Fruit fly (Drosophila melanogaster) whole organism, embryonic: Measurements from ENCODE around the gene CG13653.

Experiments used
- Atf6 ChIP-seq: fragments of 200-800 bp; sonication (Bioruptor generic); IDR thresholded peaks from 2 replicates; pipeline ENCODE4 v1.3.6; 2022; ENCODE audit warnings: missing biosample characterization, missing genetic modification characterization
- CG10959 ChIP-seq: fragments of 200-800 bp; sonication (Bioruptor generic); IDR thresholded peaks from 2 replicates; pipeline ENCODE4 v1.3.6; 2022; ENCODE audit warnings: missing biosample characterization, missing genetic modification characterization
- CG11398 ChIP-seq: fragments of 200-800 bp; sonication (Bioruptor generic); optimal IDR thresholded peaks from 2 replicates; lab custom pipeline; 2016; ENCODE audit warnings: missing biosample characterization, missing genetic modification characterization
- CG12155 ChIP-seq: fragments of 200-800 bp; sonication (Bioruptor generic); optimal IDR thresholded peaks from 3 replicates; lab custom pipeline; 2016; ENCODE audit warnings: missing biosample characterization, missing genetic modification characterization
- CG13296 ChIP-seq: fragments of 200-800 bp; sonication (Bioruptor generic); optimal IDR thresholded peaks from 3 replicates; lab custom pipeline; 2018; ENCODE audit warnings: missing biosample characterization, mild to moderate bottlenecking, missing genetic modification characterization
- CG14014 ChIP-seq: fragments of 200-800 bp; sonication (Bioruptor generic); IDR thresholded peaks from 2 replicates; pipeline ENCODE4 v1.3.6; 2022; ENCODE audit warnings: missing biosample characterization, missing genetic modification characterization
- CG15479 ChIP-seq: fragments of 200-800 bp; sonication (Bioruptor generic); optimal IDR thresholded peaks from 3 replicates; lab custom pipeline; 2019; ENCODE audit warnings: missing biosample characterization, mild to moderate bottlenecking, missing genetic modification characterization, moderate library complexity
- CG15514 ChIP-seq: fragments of 200-800 bp; sonication (Bioruptor generic); optimal IDR thresholded peaks from 3 replicates; lab custom pipeline; 2017; ENCODE audit warnings: missing biosample characterization, missing genetic modification characterization, mild to moderate bottlenecking, moderate library complexity, missing genetic modification reagents
- CG17186 ChIP-seq: fragments of 200-800 bp; sonication (Bioruptor generic); optimal IDR thresholded peaks from 3 replicates; lab custom pipeline; 2017; ENCODE audit warnings: missing biosample characterization, missing genetic modification reagents, missing genetic modification characterization
- CG17385 ChIP-seq: fragments of 200-800 bp; sonication (Bioruptor generic); optimal IDR thresholded peaks from 3 replicates; lab custom pipeline; 2018; ENCODE audit warnings: missing biosample characterization, mild to moderate bottlenecking, missing genetic modification characterization
- CG18262 ChIP-seq: fragments of 200-800 bp; optimal IDR thresholded peaks from 3 replicates; lab custom pipeline; 2019; ENCODE audit warnings: missing biosample characterization, mild to moderate bottlenecking, missing genetic modification characterization, moderate library complexity
- CG18619 ChIP-seq: fragments of 200-800 bp; sonication (Bioruptor generic); optimal IDR thresholded peaks from 3 replicates; lab custom pipeline; 2017; ENCODE audit warnings: missing biosample characterization, mild to moderate bottlenecking, missing genetic modification characterization
- CG4730 ChIP-seq: fragments of 200-800 bp; sonication (Bioruptor generic); IDR thresholded peaks from 2 replicates; pipeline ENCODE4 v1.3.6; 2022; ENCODE audit warnings: missing biosample characterization, missing genetic modification characterization
- CG4820 ChIP-seq: fragments of 200-800 bp; sonication (Bioruptor generic); optimal IDR thresholded peaks from 3 replicates; lab custom pipeline; 2016; ENCODE audit warnings: missing biosample characterization, missing genetic modification characterization
- CG5245 ChIP-seq: fragments of 200-800 bp; sonication (Bioruptor generic); optimal IDR thresholded peaks from 3 replicates; lab custom pipeline; 2016; ENCODE audit warnings: missing biosample characterization, missing genetic modification characterization
- CG6689 ChIP-seq: fragments of 200-800 bp; sonication (Bioruptor generic); IDR thresholded peaks from 2 replicates; pipeline ENCODE4 v1.3.6; 2022; ENCODE audit warnings: missing biosample characterization, missing genetic modification characterization
- CG6765 ChIP-seq: fragments of 200-800 bp; sonication (Bioruptor generic); optimal IDR thresholded peaks from 3 replicates; lab custom pipeline; 2017; ENCODE audit warnings: missing biosample characterization, mild to moderate bottlenecking, missing genetic modification characterization
- CG6791 ChIP-seq: fragments of 200-800 bp; sonication (Bioruptor generic); IDR thresholded peaks from 3 replicates; pipeline ENCODE4 v1.3.6; 2022; ENCODE audit warnings: missing biosample characterization, missing genetic modification characterization; ENCODE audit not compliant: partially characterized antibody
- CG8388 ChIP-seq: fragments of 200-800 bp; sonication (Bioruptor generic); optimal IDR thresholded peaks from 2 replicates; lab custom pipeline; 2019; ENCODE audit warnings: missing biosample characterization, mild to moderate bottlenecking, missing genetic modification characterization, moderate library complexity
- CG9876 ChIP-seq: fragments of 200-800 bp; sonication (Bioruptor generic); optimal IDR thresholded peaks from 2 replicates; lab custom pipeline; 2016; ENCODE audit warnings: missing biosample characterization, missing genetic modification characterization
- D19A ChIP-seq: fragments of 200-800 bp; optimal IDR thresholded peaks from 3 replicates; lab custom pipeline; 2019; ENCODE audit warnings: missing biosample characterization, mild to moderate bottlenecking, missing genetic modification characterization, moderate library complexity
- Dad ChIP-seq: fragments of 200-800 bp; sonication (Bioruptor generic); optimal IDR thresholded peaks from 3 replicates; lab custom pipeline; 2016; ENCODE audit warnings: missing biosample characterization, missing genetic modification characterization
- Deaf1 ChIP-seq: fragments of 200-800 bp; optimal IDR thresholded peaks from 3 replicates; lab custom pipeline; 2019; ENCODE audit warnings: missing biosample characterization, mild to moderate bottlenecking, missing genetic modification characterization, moderate library complexity
- Dek ChIP-seq: fragments of 200-800 bp; sonication (Bioruptor generic); optimal IDR thresholded peaks from 3 replicates; lab custom pipeline; 2019; ENCODE audit warnings: missing biosample characterization, mild to moderate bottlenecking, missing genetic modification characterization, moderate library complexity
- Dip2 ChIP-seq: fragments of 200-800 bp; sonication (Bioruptor generic); IDR thresholded peaks from 2 replicates; pipeline ENCODE4 v1.3.6; 2022; ENCODE audit warnings: missing biosample characterization, missing genetic modification characterization
- Ets65A ChIP-seq: fragments of 200-800 bp; sonication (Bioruptor generic); peaks from one replicate; lab custom pipeline; 2016; ENCODE audit warnings: missing biosample characterization, missing genetic modification characterization
- Med ChIP-seq: fragments of 200-800 bp; sonication (Bioruptor generic); peaks from one replicate; lab custom pipeline; 2016; ENCODE audit warnings: missing biosample characterization, missing genetic modification characterization, mild to moderate bottlenecking, inconsistent platforms, moderate library complexity
- Mrtf ChIP-seq: fragments of 200-800 bp; sonication (Bioruptor generic); IDR thresholded peaks from 3 replicates; pipeline ENCODE4 v1.3.6; 2022; ENCODE audit warnings: missing biosample characterization, missing genetic modification characterization
- NFAT ChIP-seq: fragments of 200-800 bp; sonication (Bioruptor generic); IDR thresholded peaks from 2 replicates; pipeline ENCODE4 v1.3.6; 2022; ENCODE audit warnings: missing biosample characterization, missing genetic modification characterization
- Neu2 ChIP-seq: fragments of 200-800 bp; sonication (Bioruptor generic); optimal IDR thresholded peaks from 3 replicates; lab custom pipeline; 2016; ENCODE audit warnings: missing biosample characterization, missing genetic modification characterization, borderline replicate concordance
- Nf-YB ChIP-seq: fragments of 200-800 bp; sonication (Bioruptor generic); optimal IDR thresholded peaks from 3 replicates; lab custom pipeline; 2019; ENCODE audit warnings: missing biosample characterization, mild to moderate bottlenecking, missing genetic modification characterization, moderate library complexity
- Sin3A ChIP-seq: fragments of >200 bp; optimal IDR thresholded peaks from 2 replicates; lab custom pipeline; 2018
- Spps ChIP-seq: fragments of 200-800 bp; sonication (Bioruptor generic); optimal IDR thresholded peaks from 2 replicates; lab custom pipeline; 2018; ENCODE audit warnings: missing biosample characterization, mild to moderate bottlenecking, missing genetic modification characterization
- al ChIP-seq: fragments of 200-800 bp; sonication (Bioruptor generic); IDR thresholded peaks from 2 replicates; pipeline ENCODE4 v1.3.6; 2022; ENCODE audit warnings: missing biosample characterization, missing genetic modification characterization
- ap ChIP-seq: fragments of 200-800 bp; sonication (Bioruptor generic); IDR thresholded peaks from 2 replicates; pipeline ENCODE4 v1.3.6; 2022; ENCODE audit warnings: missing biosample characterization, missing genetic modification characterization
- ase ChIP-seq: fragments of 200-800 bp; sonication (Bioruptor generic); IDR thresholded peaks from 3 replicates; pipeline ENCODE4 v1.3.6; 2022; ENCODE audit warnings: missing biosample characterization, missing genetic modification characterization
- ash1 ChIP-seq: fragments of 200-800 bp; sonication (Bioruptor generic); optimal IDR thresholded peaks from 2 replicates; lab custom pipeline; 2018; ENCODE audit warnings: missing biosample characterization, mild to moderate bottlenecking, missing genetic modification characterization
- br ChIP-seq: fragments of >200 bp; optimal IDR thresholded peaks from 2 replicates; lab custom pipeline; 2017
- bsh ChIP-seq, 2 experiments: fragments of 200-800 bp; sonication (Bioruptor generic); optimal IDR thresholded peaks; 2 replicates each; lab custom pipeline; 2017 to 2018; ENCODE audit warnings: mild to moderate bottlenecking in 2 of 2, missing biosample characterization in 2 of 2, missing genetic modification characterization in 2 of 2, moderate library complexity in 1 of 2
- en ChIP-seq: fragments of 200-800 bp; sonication (Bioruptor generic); optimal IDR thresholded peaks from 2 replicates; lab custom pipeline; 2016; ENCODE audit warnings: missing biosample characterization, missing genetic modification characterization
- exex ChIP-seq: fragments of 200-800 bp; sonication (Bioruptor generic); optimal IDR thresholded peaks from 4 replicates; lab custom pipeline; 2018; ENCODE audit warnings: missing biosample characterization, mild to moderate bottlenecking, missing genetic modification characterization, moderate library complexity
- fd64A ChIP-seq: fragments of 200-800 bp; sonication (Bioruptor generic); optimal IDR thresholded peaks from 3 replicates; lab custom pipeline; 2018; ENCODE audit warnings: missing biosample characterization, mild to moderate bottlenecking, missing genetic modification characterization
- fu2 ChIP-seq: fragments of 200-800 bp; sonication (Bioruptor generic); optimal IDR thresholded peaks from 2 replicates; lab custom pipeline; 2016; ENCODE audit warnings: missing biosample characterization, missing genetic modification characterization
- jigr1 ChIP-seq: fragments of 200-800 bp; sonication (Bioruptor generic); IDR thresholded peaks from 3 replicates; pipeline ENCODE4 v1.3.6; 2022; ENCODE audit warnings: missing biosample characterization, missing genetic modification characterization
- onecut ChIP-seq: fragments of 200-800 bp; sonication (Bioruptor generic); IDR thresholded peaks from 2 replicates; pipeline ENCODE4 v1.3.6; 2022; ENCODE audit warnings: missing biosample characterization, missing genetic modification characterization
- ranshi ChIP-seq: fragments of 200-800 bp; sonication (Bioruptor generic); IDR thresholded peaks from 2 replicates; pipeline ENCODE4 v1.3.6; 2022; ENCODE audit warnings: missing biosample characterization, missing genetic modification characterization
- salm ChIP-seq: fragments of 200-800 bp; sonication (Bioruptor generic); optimal IDR thresholded peaks from 2 replicates; lab custom pipeline; 2018; ENCODE audit warnings: missing biosample characterization, mild to moderate bottlenecking, missing genetic modification characterization
- sc ChIP-seq, 3 experiments: fragments of >200 bp in 2 of 3; fragments of 200-800 bp in 1 of 3; sonication (Bioruptor generic) in 1 of 3; optimal IDR thresholded peaks; 2 replicates in 2 of 3; 3 replicates in 1 of 3; lab custom pipeline; 2017; ENCODE audit warnings: mild to moderate bottlenecking in 1 of 3, missing biosample characterization in 1 of 3, missing genetic modification characterization in 1 of 3, missing genetic modification reagents in 1 of 3
- shn ChIP-seq: fragments of 200-800 bp; sonication (Bioruptor generic); optimal IDR thresholded peaks from 3 replicates; lab custom pipeline; 2016; ENCODE audit warnings: missing biosample characterization, missing genetic modification characterization
- sna ChIP-seq: fragments of 200-800 bp; sonication (Bioruptor generic); IDR thresholded peaks from 2 replicates; pipeline ENCODE4 v1.3.6; 2022; ENCODE audit warnings: missing biosample characterization, missing genetic modification characterization; ENCODE audit not compliant: partially characterized antibody
- tup ChIP-seq: fragments of 200-800 bp; sonication (Bioruptor generic); optimal IDR thresholded peaks from 2 replicates; lab custom pipeline; 2016; ENCODE audit warnings: missing biosample characterization, mild to moderate bottlenecking, missing genetic modification characterization, moderate library complexity
- zfh2 ChIP-seq: fragments of 200-800 bp; sonication (Bioruptor generic); optimal IDR thresholded peaks from 2 replicates; lab custom pipeline; 2016; ENCODE audit warnings: missing biosample characterization, missing genetic modification characterization

CG13653 gene

DNA sequence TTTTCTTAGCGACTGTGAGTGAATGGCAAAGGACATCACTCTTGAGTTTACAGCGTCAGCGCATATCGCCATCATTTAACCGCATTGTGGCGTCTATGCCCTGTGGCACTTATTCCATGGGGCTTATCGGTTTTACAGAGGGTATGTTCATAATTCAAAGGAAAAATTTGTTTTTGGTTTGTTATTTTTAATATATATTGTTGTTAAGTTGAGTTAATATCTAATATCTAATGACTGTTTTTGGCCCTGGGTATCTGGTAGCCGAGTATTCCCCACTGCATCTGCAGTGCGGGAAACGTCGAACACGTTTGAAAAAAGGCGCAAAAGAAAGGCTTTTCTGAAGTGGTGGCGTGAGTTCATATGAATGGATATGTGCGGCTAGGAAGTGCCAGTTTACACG, 16.8 kb upstream of the CG13653 start (continued):
- TF ChIP-seq ase (peak; percentile 64; the same call in 2 of the 3 replicates), CG10959 (GFP tag; lab: Robert Waterston, UW) (peak; percentile 50), Deaf1 (no peak), al (GFP tag; lab: Robert Waterston, UW) (no peak), CG5245 (GFP tag; lab: Kevin White, UChicago) (no peak), bsh (GFP tag; optimal IDR thresholded peaks at IDR 0.05; lab: Kevin White, UChicago) (peak; percentile 25 to 86), CG11398 (GFP tag; lab: Kevin White, UChicago) (no peak), Ets65A (no peak), CG14014 (GFP tag; lab: Robert Waterston, UW) (peak; percentile 61), sc (optimal IDR thresholded peaks at IDR 0.05; lab: Kevin White, UChicago) (no peak), sc (GFP tag; optimal IDR thresholded peaks at IDR 0.05; lab: Kevin White, UChicago) (peak; percentile 76), CG17186 (no peak), jigr1 (GFP tag; lab: Robert Waterston, UW) (0 out of 3 replicates have a peak, but pooled peaks have one; percentile 59), Dad (GFP tag; lab: Kevin White, UChicago) (no peak), NFAT (GFP tag; lab: Robert Waterston, UW) (no peak), Dip2 (GFP tag; lab: Robert Waterston, UW) (no peak), Atf6 (GFP tag; lab: Robert Waterston, UW) (peak; percentile 46; the same call in 1 of the 2 replicates), CG4730 (GFP tag; lab: Robert Waterston, UW) (peak; percentile 57), Spps (tag; lab: Kevin White, UChicago) (peak; percentile 2), ap (GFP tag; lab: Robert Waterston, UW) (peak; percentile 73), Mrtf (GFP tag; lab: Robert Waterston, UW) (peak; percentile 75), CG6765 (GFP tag; lab: Kevin White, UChicago) (no peak), Sin3A (lab: Kevin White, UChicago) (no peak), CG8388 (GFP tag; lab: Kevin White, UChicago) (peak; percentile 52), CG15479 (GFP tag; lab: Kevin White, UChicago) (peak; percentile 42), fd64A (peak; percentile 23), br (lab: Kevin White, UChicago) (no peak), Med (GFP tag; lab: Kevin White, UChicago) (peak; percentile 66), shn (GFP tag; lab: Kevin White, UChicago) (no peak), fu2 (GFP tag; lab: Kevin White, UChicago) (no peak), ranshi (GFP tag; lab: Robert Waterston, UW) (peak; percentile 64; the same call in 1 of the 2 replicates), Nf-YB (GFP tag; lab: Kevin White, UChicago) (peak; percentile 38), CG15514 (GFP tag; lab: Kevin White, UChicago) (peak; percentile 8), CG18262 (tag; lab: Kevin White, UChicago) (peak; percentile 80), ash1 (GFP tag; lab: Kevin White, UChicago) (no peak), exex (no peak), Neu2 (GFP tag; lab: Kevin White, UChicago) (no peak), tup (GFP tag; lab: Kevin White, UChicago) (peak; percentile 43), en (GFP tag; lab: Kevin White, UChicago) (no peak), CG18619 (GFP tag; lab: Kevin White, UChicago) (peak; percentile 27), sna (no peak), CG9876 (GFP tag; lab: Kevin White, UChicago) (no peak), onecut (GFP tag; lab: Robert Waterston, UW) (peak; percentile 19; the same call in 1 of the 2 replicates), CG6791 (no peak), zfh2 (no peak), CG12155 (GFP tag; lab: Kevin White, UChicago) (peak; percentile 71), CG13296 (GFP tag; lab: Kevin White, UChicago) (no peak), Dek (tag; lab: Kevin White, UChicago) (no peak), salm (no peak), CG17385 (GFP tag; lab: Kevin White, UChicago) (peak; percentile 67), D19A (tag; lab: Kevin White, UChicago) (peak; percentile 64), CG4820 (GFP tag; lab: Kevin White, UChicago) (peak; percentile 25), CG6689 (peak; percentile 75)
